Worm (Caenorhabditis elegans) whole organism, late embryonic: ENCODE results near the gene glr-8.

Experiments used
- elt-2 ChIP-seq: sonication (generic microtip); optimal IDR thresholded peaks from 2 replicates; lab custom pipeline; 2016; ENCODE audit warnings: missing genetic modification reagents, missing genetic modification characterization, missing compliant biosample characterization
- elt-4 ChIP-seq: sonication (generic microtip); optimal IDR thresholded peaks from 2 replicates; lab custom pipeline; 2016; ENCODE audit warnings: missing genetic modification characterization, missing compliant biosample characterization
- hlh-13 ChIP-seq: fragments of 200-800 bp; sonication (Bioruptor generic); optimal IDR thresholded peaks from 2 replicates; lab custom pipeline; 2018; ENCODE audit warnings: mild to moderate bottlenecking, missing genetic modification characterization, missing compliant biosample characterization
- hlh-15 ChIP-seq: sonication (generic microtip); optimal IDR thresholded peaks from 2 replicates; lab custom pipeline; 2016; ENCODE audit warnings: missing genetic modification characterization, missing compliant biosample characterization
- lin-11 ChIP-seq: fragments of 200-800 bp; sonication (Bioruptor generic); optimal IDR thresholded peaks from 2 replicates; lab custom pipeline; 2018; ENCODE audit warnings: mild to moderate bottlenecking, missing genetic modification characterization, missing compliant biosample characterization
- nhr-11 ChIP-seq: fragments of 150-350 bp; optimal IDR thresholded peaks from 2 replicates; lab custom pipeline; 2014; ENCODE audit warnings: missing biosample characterization, missing genetic modification characterization
- pha-4 ChIP-seq: fragments of 150-350 bp; optimal IDR thresholded peaks from 2 replicates; lab custom pipeline; 2018; ENCODE audit warnings: missing biosample characterization, missing genetic modification reagents, missing genetic modification characterization
- ref-2 ChIP-seq: sonication (generic microtip); optimal IDR thresholded peaks from 2 replicates; lab custom pipeline; 2016; ENCODE audit warnings: missing genetic modification characterization, missing compliant biosample characterization
- ztf-16 ChIP-seq: sonication (generic microtip); optimal IDR thresholded peaks from 2 replicates; lab custom pipeline; 2017; ENCODE audit warnings: missing genetic modification characterization, missing compliant biosample characterization

DNA sequence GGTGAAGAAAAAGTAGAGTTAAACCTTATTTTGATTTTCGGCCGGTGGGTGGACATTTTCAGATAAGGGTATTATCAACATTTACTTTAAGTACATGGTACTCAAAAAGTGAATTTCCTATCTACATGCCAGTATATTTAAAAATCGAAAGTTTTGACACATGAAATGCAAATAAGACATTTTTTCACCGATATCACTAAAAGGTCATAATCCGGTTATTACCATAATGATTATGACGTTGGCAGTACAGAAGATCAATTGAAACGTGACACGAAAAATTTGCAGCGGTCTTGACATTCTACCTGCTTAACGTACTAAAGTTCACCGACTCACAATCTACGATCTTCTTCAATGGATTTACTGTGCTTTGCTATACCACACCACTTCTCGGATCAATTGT, 47.8 kb upstream of the glr-8 start:
- TF ChIP-seq elt-4 (tag; lab: Kevin White, UChicago) (no peak), hlh-13 (GFP tag; lab: Kevin White, UChicago) (no peak), ztf-16 (no peak), pha-4 (tag; lab: Kevin White, UChicago) (no peak), ref-2 (no peak), hlh-15 (tag; lab: Kevin White, UChicago) (no peak), lin-11 (tag; lab: Kevin White, UChicago) (no peak), nhr-11 (tag; lab: Kevin White, UChicago) (no peak), elt-2 (tag; lab: Kevin White, UChicago) (no peak)
